Fruit fly (Drosophila melanogaster): Measurements from ENCODE around the gene CG33688.

DNA sequence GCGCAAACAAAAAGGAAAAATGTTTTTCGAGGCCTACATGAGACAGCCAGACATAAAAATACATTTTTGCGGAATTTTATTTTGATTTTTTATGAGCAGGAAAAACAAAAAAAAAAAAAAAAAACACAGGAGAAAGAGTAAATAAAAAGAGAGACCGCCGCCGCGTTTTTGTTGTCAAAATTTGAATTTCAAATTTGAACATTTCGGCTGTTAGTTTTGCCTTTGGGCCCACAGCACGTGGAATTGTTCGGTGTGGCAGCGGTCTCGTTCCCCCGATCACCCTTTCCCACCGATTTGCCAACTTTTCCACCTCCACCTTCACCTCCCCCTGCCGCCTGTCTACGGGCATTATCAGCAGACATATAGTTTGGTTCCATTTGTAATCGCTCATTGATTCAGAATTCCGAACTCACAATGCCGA is 42.2 kb upstream of the CG33688 start:
- TF ChIP-seq HLHmδ (GFP tag; optimal IDR thresholded peaks at IDR 0.05) (no peak), CG14667 (GFP tag; IDR thresholded peaks at IDR 0.05) (no peak)

All from whole organism, embryonic.